Worm (Caenorhabditis elegans) whole organism, late embryonic: ENCODE measurements around the gene C44B12.6.

Experiments used
- C08G9.2 ChIP-seq: sonication (generic microtip); optimal IDR thresholded peaks from 2 replicates; lab custom pipeline; 2016; ENCODE audit warnings: mild to moderate bottlenecking, missing genetic modification characterization, moderate library complexity, missing compliant biosample characterization
- C38D4.7 ChIP-seq: fragments of 200-800 bp; sonication (Bioruptor generic); optimal IDR thresholded peaks from 2 replicates; lab custom pipeline; 2018; ENCODE audit warnings: mild to moderate bottlenecking, missing genetic modification characterization, moderate library complexity, missing compliant biosample characterization
- F13H6.1 ChIP-seq: sonication (generic microtip); optimal IDR thresholded peaks from 2 replicates; lab custom pipeline; 2016; ENCODE audit warnings: missing genetic modification characterization, missing compliant biosample characterization
- T23F11.4 ChIP-seq: fragments of 200-800 bp; sonication (Bioruptor generic); optimal IDR thresholded peaks from 2 replicates; lab custom pipeline; 2018; ENCODE audit warnings: mild to moderate bottlenecking, missing genetic modification characterization, missing compliant biosample characterization
- ama-1 ChIP-seq: fragments of 150-350 bp; optimal IDR thresholded peaks from 2 replicates; lab custom pipeline; 2014
- ceh-18 ChIP-seq: sonication (generic microtip); optimal IDR thresholded peaks from 2 replicates; lab custom pipeline; 2016; ENCODE audit warnings: missing genetic modification characterization, missing compliant biosample characterization
- ceh-19 ChIP-seq: fragments of 200-800 bp; sonication (Bioruptor generic); optimal IDR thresholded peaks from 2 replicates; lab custom pipeline; 2018; ENCODE audit warnings: mild to moderate bottlenecking, missing genetic modification characterization, missing compliant biosample characterization
- ceh-2 ChIP-seq: sonication (generic microtip); optimal IDR thresholded peaks from 2 replicates; lab custom pipeline; 2016; ENCODE audit warnings: missing genotype, missing genetic modification characterization, missing compliant biosample characterization
- ceh-22 ChIP-seq: sonication (generic microtip); optimal IDR thresholded peaks from 2 replicates; lab custom pipeline; 2017; ENCODE audit warnings: missing biosample characterization, missing genetic modification characterization
- ceh-24 ChIP-seq: sonication (generic microtip); optimal IDR thresholded peaks from 2 replicates; lab custom pipeline; 2016; ENCODE audit warnings: mild to moderate bottlenecking, missing genetic modification characterization, missing compliant biosample characterization
- ceh-30 ChIP-seq: fragments of 150-350 bp; optimal IDR thresholded peaks from 2 replicates; lab custom pipeline; 2014; ENCODE audit warnings: missing biosample characterization, missing genetic modification characterization
- ceh-34 ChIP-seq: sonication (generic microtip); optimal IDR thresholded peaks from 2 replicates; lab custom pipeline; 2016; ENCODE audit warnings: mild to moderate bottlenecking, missing genetic modification characterization, missing compliant biosample characterization
- ceh-6 ChIP-seq: fragments of 200-800 bp; sonication (Bioruptor generic); optimal IDR thresholded peaks from 2 replicates; lab custom pipeline; 2018; ENCODE audit warnings: mild to moderate bottlenecking, missing genetic modification characterization, missing compliant biosample characterization
- che-1 ChIP-seq: sonication (generic microtip); optimal IDR thresholded peaks from 2 replicates; lab custom pipeline; 2016; ENCODE audit warnings: mild to moderate bottlenecking, missing genetic modification characterization, missing compliant biosample characterization
- elt-4 ChIP-seq: sonication (generic microtip); optimal IDR thresholded peaks from 2 replicates; lab custom pipeline; 2016; ENCODE audit warnings: missing genetic modification characterization, missing compliant biosample characterization
- eyg-1 ChIP-seq: sonication (generic microtip); optimal IDR thresholded peaks from 2 replicates; lab custom pipeline; 2016; ENCODE audit warnings: missing genotype, missing genetic modification characterization, missing compliant biosample characterization
- fkh-10 ChIP-seq: fragments of 150-350 bp; optimal IDR thresholded peaks from 2 replicates; lab custom pipeline; 2014; ENCODE audit warnings: missing biosample characterization, missing genetic modification reagents, missing genetic modification characterization
- fkh-6 ChIP-seq: sonication (generic microtip); optimal IDR thresholded peaks from 2 replicates; lab custom pipeline; 2016; ENCODE audit warnings: missing genetic modification characterization, missing compliant biosample characterization
- gmeb-2 ChIP-seq: sonication (generic microtip); optimal IDR thresholded peaks from 2 replicates; lab custom pipeline; 2016; ENCODE audit warnings: missing genetic modification characterization, inconsistent platforms, missing compliant biosample characterization
- hlh-13 ChIP-seq: fragments of 200-800 bp; sonication (Bioruptor generic); optimal IDR thresholded peaks from 2 replicates; lab custom pipeline; 2018; ENCODE audit warnings: mild to moderate bottlenecking, missing genetic modification characterization, missing compliant biosample characterization
- hlh-15 ChIP-seq: sonication (generic microtip); optimal IDR thresholded peaks from 2 replicates; lab custom pipeline; 2016; ENCODE audit warnings: missing genetic modification characterization, missing compliant biosample characterization
- hlh-6 ChIP-seq: sonication (generic microtip); optimal IDR thresholded peaks from 2 replicates; lab custom pipeline; 2016; ENCODE audit warnings: missing genotype, missing genetic modification characterization, missing compliant biosample characterization
- lim-6 ChIP-seq: sonication (generic microtip); optimal IDR thresholded peaks from 2 replicates; lab custom pipeline; 2016; ENCODE audit warnings: missing genetic modification characterization, missing compliant biosample characterization
- madf-2 ChIP-seq: sonication (generic microtip); optimal IDR thresholded peaks from 2 replicates; lab custom pipeline; 2017; ENCODE audit warnings: missing genetic modification characterization, missing compliant biosample characterization
- nfya-1 ChIP-seq: sonication (generic microtip); optimal IDR thresholded peaks from 2 replicates; lab custom pipeline; 2017; ENCODE audit warnings: missing genetic modification characterization, mild to moderate bottlenecking, missing compliant biosample characterization, antibody characterized with exemption, moderate library complexity
- nhr-11 ChIP-seq: fragments of 150-350 bp; optimal IDR thresholded peaks from 2 replicates; lab custom pipeline; 2014; ENCODE audit warnings: missing biosample characterization, missing genetic modification characterization
- npax-4 ChIP-seq: sonication (generic microtip); optimal IDR thresholded peaks from 2 replicates; lab custom pipeline; 2016; ENCODE audit warnings: missing genetic modification characterization, missing compliant biosample characterization
- odd-2 ChIP-seq: sonication (generic microtip); optimal IDR thresholded peaks from 2 replicates; lab custom pipeline; 2017; ENCODE audit warnings: antibody characterized with exemption, mild to moderate bottlenecking, missing genetic modification characterization, missing compliant biosample characterization
- pha-2 ChIP-seq: sonication (generic microtip); optimal IDR thresholded peaks from 2 replicates; lab custom pipeline; 2017; ENCODE audit warnings: mild to moderate bottlenecking, missing genetic modification characterization, missing compliant biosample characterization
- pqm-1 ChIP-seq: sonication (generic microtip); optimal IDR thresholded peaks from 2 replicates; lab custom pipeline; 2016; ENCODE audit warnings: missing genetic modification characterization, missing compliant biosample characterization
- rnt-1 ChIP-seq: sonication (generic microtip); optimal IDR thresholded peaks from 2 replicates; lab custom pipeline; 2016; ENCODE audit warnings: missing genetic modification characterization, missing compliant biosample characterization
- sox-4 ChIP-seq: sonication (generic microtip); optimal IDR thresholded peaks from 2 replicates; lab custom pipeline; 2017; ENCODE audit warnings: mild to moderate bottlenecking, missing genetic modification characterization, inconsistent platforms, missing compliant biosample characterization
- syd-9 ChIP-seq: sonication (generic microtip); optimal IDR thresholded peaks from 2 replicates; lab custom pipeline; 2016; ENCODE audit warnings: mild to moderate bottlenecking, missing genetic modification characterization, moderate library complexity, missing compliant biosample characterization
- tbx-2 ChIP-seq: sonication (generic microtip); optimal IDR thresholded peaks from 2 replicates; lab custom pipeline; 2016; ENCODE audit warnings: missing genetic modification characterization, missing compliant biosample characterization
- tbx-7 ChIP-seq: sonication (generic microtip); optimal IDR thresholded peaks from 2 replicates; lab custom pipeline; 2016; ENCODE audit warnings: missing genotype, missing genetic modification characterization, missing compliant biosample characterization
- unc-55 ChIP-seq: sonication (generic microtip); optimal IDR thresholded peaks from 2 replicates; lab custom pipeline; 2017; ENCODE audit warnings: missing biosample characterization, missing genetic modification reagents, missing genetic modification characterization
- unc-86 ChIP-seq: sonication (generic microtip); optimal IDR thresholded peaks from 2 replicates; lab custom pipeline; 2016; ENCODE audit warnings: missing genetic modification characterization, missing compliant biosample characterization
- zip-5 ChIP-seq: sonication (generic microtip); optimal IDR thresholded peaks from 2 replicates; lab custom pipeline; 2016; ENCODE audit warnings: missing genetic modification characterization, missing compliant biosample characterization

The C44B12.6 gene

DNA sequence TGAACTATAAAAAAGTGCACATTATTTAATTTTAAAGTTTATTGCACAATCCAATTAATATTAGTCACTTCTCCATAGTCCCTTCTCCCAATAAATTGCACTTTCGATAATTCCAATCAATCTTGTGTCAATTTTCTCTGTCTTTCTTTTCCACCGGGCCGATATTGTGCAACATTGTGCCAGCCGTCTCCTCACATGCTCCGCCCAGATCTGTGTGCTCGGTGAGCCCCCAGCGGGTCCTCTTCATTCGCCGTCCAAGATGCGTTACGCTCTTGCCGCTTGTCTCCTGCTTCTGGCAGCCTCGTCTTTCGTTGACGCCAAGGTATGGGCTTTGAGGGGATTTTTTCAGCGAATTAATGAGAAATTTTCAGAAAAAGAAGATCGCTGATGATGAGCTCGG lies 29.4 kb downstream of the C44B12.6 start, which contains the start of gene ost-1:
TSS of gene ost-1 (plus strand) at position 207 of the 400 bp plus-strand sequence.
- no peak for TF ChIP-seq gmeb-2 (tag; lab: Kevin White, UChicago)
- TF ChIP-seq unc-55 (GFP tag; lab: Kevin White, UChicago), result peak; percentile 88
- TF ChIP-seq ceh-18 (tag; lab: Kevin White, UChicago), result peak; percentile 45
- TF ChIP-seq odd-2 (tag; lab: Kevin White, UChicago), result no peak
- TF ChIP-seq ceh-34 (tag; lab: Kevin White, UChicago), result peak; percentile 11
- peak; percentile 56 for TF ChIP-seq rnt-1
- peak; percentile 30 for TF ChIP-seq hlh-6 (tag; lab: Kevin White, UChicago)
- no peak for TF ChIP-seq zip-5 (tag; lab: Kevin White, UChicago)

ce11 chrIV:1105999-1106398 lies 30.6 kb downstream of the C44B12.6 start:
- TF ChIP-seq pha-2 (no peak), ceh-2 (tag; lab: Kevin White, UChicago) (no peak), tbx-2 (tag; lab: Kevin White, UChicago) (no peak), eyg-1 (tag; lab: Kevin White, UChicago) (no peak), ceh-30 (tag; lab: Kevin White, UChicago) (no peak), unc-86 (tag; lab: Kevin White, UChicago) (no peak), elt-4 (tag; lab: Kevin White, UChicago) (no peak), syd-9 (tag; lab: Kevin White, UChicago) (no peak), che-1 (tag; lab: Kevin White, UChicago) (no peak), madf-2 (no peak)

ce11 chrIV:1105104-1105503 lies 31.5 kb downstream of the C44B12.6 start:
- TF ChIP-seq fkh-10 (GFP tag; lab: Kevin White, UChicago) (no peak), F13H6.1 (no peak), unc-86 (tag; lab: Kevin White, UChicago) (no peak), nfya-1 (no peak), C38D4.7 (no peak), lim-6 (no peak), sox-4 (tag; lab: Kevin White, UChicago) (no peak), ceh-2 (tag; lab: Kevin White, UChicago) (no peak), ceh-22 (tag; lab: Kevin White, UChicago) (no peak), ceh-19 (no peak), nhr-11 (tag; lab: Kevin White, UChicago) (no peak), ceh-24 (tag; lab: Kevin White, UChicago) (no peak), madf-2 (no peak)

DNA sequence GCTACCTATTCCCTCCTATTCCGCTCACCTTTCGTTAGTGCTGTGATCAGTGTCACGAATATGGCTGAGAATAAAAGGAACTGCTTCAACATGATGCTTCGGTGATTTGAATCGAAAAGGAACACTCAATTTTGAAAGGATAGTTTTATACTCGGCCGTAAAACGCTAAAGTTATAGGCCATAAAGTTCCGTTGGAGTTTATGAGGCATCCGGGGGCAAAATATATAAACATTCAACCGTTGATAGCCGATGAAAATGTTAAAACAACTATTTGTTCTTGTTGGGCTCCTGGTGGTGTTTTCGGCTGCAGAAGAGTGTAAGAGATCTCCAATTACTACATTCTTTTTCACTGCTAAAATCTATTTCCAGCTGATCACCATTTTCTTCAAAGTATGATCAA lies 32.0 kb downstream of the C44B12.6 start, which contains the start of the genes C44B12.9 and C44B12.3:
TSS of gene C44B12.9 (minus strand) at position 101 of the 400 bp plus-strand sequence.
TSS of gene C44B12.3 (plus strand) at position 249 of the 400 bp plus-strand sequence.
- TF ChIP-seq C08G9.2 (tag; lab: Kevin White, UChicago) (no peak), zip-5 (tag; lab: Kevin White, UChicago) (no peak), fkh-6 (tag; lab: Kevin White, UChicago) (no peak), hlh-15 (tag; lab: Kevin White, UChicago) (no peak), ceh-6 (no peak), ceh-22 (tag; lab: Kevin White, UChicago) (no peak), npax-4 (tag; lab: Kevin White, UChicago) (no peak), pha-2 (no peak), tbx-7 (tag; lab: Kevin White, UChicago) (no peak), rnt-1 (no peak)

ce11 chrIV:1097153-1097552 lies 39.4 kb downstream of the C44B12.6 start, which contains the start of gene cox-18:
TSS of gene cox-18 (plus strand) at chrIV:1097453.
- TF ChIP-seq ceh-34 (tag; lab: Kevin White, UChicago) (no peak), hlh-13 (GFP tag; lab: Kevin White, UChicago) (no peak), pqm-1 (tag; lab: Kevin White, UChicago) (no peak), ceh-18 (tag; lab: Kevin White, UChicago) (no peak), T23F11.4 (no peak), ceh-19 (no peak), ama-1 (no peak), ceh-22 (tag; lab: Kevin White, UChicago) (no peak), eyg-1 (tag; lab: Kevin White, UChicago) (no peak), fkh-6 (tag; lab: Kevin White, UChicago) (no peak)
